Worm (Caenorhabditis elegans): ENCODE data around the gene F21C10.3.

- no peak for TF ChIP-seq snpc-4 (GFP tag; optimal IDR thresholded peaks at IDR 0.05)
- no peak for TF ChIP-seq snpc-4 (tag; optimal IDR thresholded peaks at IDR 0.05)
- no peak for TF ChIP-seq ets-4 (GFP tag; optimal IDR thresholded peaks at IDR 0.05)
- no peak for TF ChIP-seq Y79H2A.3 (GFP tag; conservative IDR thresholded peaks at IDR 0.05)
- no peak for TF ChIP-seq Y53G8AR.9 (GFP tag; conservative IDR thresholded peaks at IDR 0.05)
- TF ChIP-seq ztf-28 (GFP tag; IDR thresholded peaks at IDR 0.05), result no peak
- TF ChIP-seq F52B5.7 (tag; optimal IDR thresholded peaks at IDR 0.05), result no peak
- TF ChIP-seq ama-1 (optimal IDR thresholded peaks at IDR 0.05), result no peak
- no peak for TF ChIP-seq ama-1 (GFP tag; optimal IDR thresholded peaks at IDR 0.05)
- TF ChIP-seq somi-1 (GFP tag; optimal IDR thresholded peaks at IDR 0.05), result no peak
- TF ChIP-seq pha-4 (tag; optimal IDR thresholded peaks at IDR 0.05), result no peak
- TF ChIP-seq xnd-1 (tag; optimal IDR thresholded peaks at IDR 0.05), result no peak
- no peak for TF ChIP-seq B0035.1 (tag; optimal IDR thresholded peaks at IDR 0.05)
- TF ChIP-seq lin-54 (GFP tag; optimal IDR thresholded peaks at IDR 0.05), result no peak
- no peak for TF ChIP-seq hmg-20 (GFP tag; IDR thresholded peaks at IDR 0.05)
These were observed 42.0 kb upstream of the F21C10.3 start for ce11 chrV:9085845-9086244.

Measured in whole organism, young adult.